Worm (Caenorhabditis elegans) whole organism, late embryonic: ENCODE results near the gene F13A7.12.

Source experiments
- ceh-45 ChIP-seq: fragments of 200-800 bp; sonication (Bioruptor generic); IDR thresholded peaks from 2 replicates; pipeline ENCODE4 v1.3.6; 2022; ENCODE audit warnings: missing genetic modification reagents, missing genetic modification characterization, missing compliant biosample characterization
- fkh-6 ChIP-seq: sonication (generic microtip); optimal IDR thresholded peaks from 2 replicates; lab custom pipeline; 2016; ENCODE audit warnings: missing genetic modification characterization, missing compliant biosample characterization
- lin-11 ChIP-seq: fragments of 200-800 bp; sonication (Bioruptor generic); optimal IDR thresholded peaks from 2 replicates; lab custom pipeline; 2018; ENCODE audit warnings: mild to moderate bottlenecking, missing genetic modification characterization, missing compliant biosample characterization
- sdc-2 ChIP-seq: sonication (generic microtip); optimal IDR thresholded peaks from 2 replicates; lab custom pipeline; 2016; ENCODE audit warnings: missing genotype, missing genetic modification characterization, missing compliant biosample characterization
- sox-4 ChIP-seq: sonication (generic microtip); optimal IDR thresholded peaks from 2 replicates; lab custom pipeline; 2017; ENCODE audit warnings: mild to moderate bottlenecking, missing genetic modification characterization, inconsistent platforms, missing compliant biosample characterization
- unc-86 ChIP-seq: sonication (generic microtip); optimal IDR thresholded peaks from 2 replicates; lab custom pipeline; 2016; ENCODE audit warnings: missing genetic modification characterization, missing compliant biosample characterization

ce11 chrV:16406357-16406756 is 10.5 kb downstream of the F13A7.12 start:
- TF ChIP-seq sox-4 (tag; lab: Kevin White, UChicago) (no peak), fkh-6 (no peak), unc-86 (tag; lab: Kevin White, UChicago) (no peak), lin-11 (no peak), ceh-45 (GFP tag; lab: Robert Waterston, UW) (no peak), sdc-2 (tag; lab: Kevin White, UChicago) (no peak)
